Fruit fly (Drosophila melanogaster): ENCODE results near the gene ath.

ath gene

dm6 chr2L:10220501-10221386 is 9.8 kb downstream of the ath start, which contains the start of the genes Npc1a and Prosalpha6:
TSS of gene Npc1a (minus strand) at chr2L:10221216.
TSS of gene Prosalpha6 (plus strand) at chr2L:10221351.
- no peak for TF ChIP-seq CTCF (optimal IDR thresholded peaks at IDR 0.05)
- TF ChIP-seq CG8478 (optimal IDR thresholded peaks at IDR 0.05) = no peak

dm6 chr2L:10221387-10221705 is 10.4 kb downstream of the ath start:
- TF ChIP-seq CTCF (optimal IDR thresholded peaks at IDR 0.05) (no peak), CG8478 (optimal IDR thresholded peaks at IDR 0.05) (no peak)

DNA sequence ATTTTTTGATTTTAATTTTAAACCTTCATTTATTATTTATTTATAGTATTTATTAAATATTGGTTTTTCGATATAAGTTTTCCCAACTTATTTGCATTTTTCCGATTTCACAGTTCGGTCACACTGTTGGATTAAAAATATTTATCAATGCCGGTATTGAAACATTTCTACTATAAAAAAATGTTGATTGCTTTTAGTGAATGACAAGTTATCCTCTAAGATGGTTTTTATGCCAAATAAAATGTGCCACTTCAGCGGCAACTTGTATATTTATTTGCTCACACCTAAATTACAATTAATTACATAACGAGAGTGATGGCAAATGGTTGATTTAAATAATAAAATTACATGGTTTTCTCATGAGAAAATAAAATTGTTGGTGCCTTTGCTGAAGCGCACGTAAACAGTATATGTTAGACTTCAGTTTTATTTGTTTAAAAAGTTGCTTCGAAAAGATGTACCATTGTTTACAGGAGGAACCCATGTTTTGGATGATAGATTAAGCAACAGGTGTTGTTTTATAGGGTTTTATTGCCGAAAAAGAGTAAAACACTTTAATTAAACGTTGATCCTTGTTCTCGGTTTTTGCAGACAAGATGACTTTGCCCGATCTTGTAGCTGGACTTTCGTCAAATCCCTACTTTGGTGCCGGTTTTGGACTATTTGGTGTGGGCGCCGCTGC is 11.7 kb downstream of the ath start, which contains the start of gene Bcs1:
Gene Bcs1 (plus strand): TSS at position 108 of the 682 bp plus-strand sequence.
- TF ChIP-seq CTCF (optimal IDR thresholded peaks at IDR 0.05) (no peak), CG8478 (optimal IDR thresholded peaks at IDR 0.05) (no peak)

DNA sequence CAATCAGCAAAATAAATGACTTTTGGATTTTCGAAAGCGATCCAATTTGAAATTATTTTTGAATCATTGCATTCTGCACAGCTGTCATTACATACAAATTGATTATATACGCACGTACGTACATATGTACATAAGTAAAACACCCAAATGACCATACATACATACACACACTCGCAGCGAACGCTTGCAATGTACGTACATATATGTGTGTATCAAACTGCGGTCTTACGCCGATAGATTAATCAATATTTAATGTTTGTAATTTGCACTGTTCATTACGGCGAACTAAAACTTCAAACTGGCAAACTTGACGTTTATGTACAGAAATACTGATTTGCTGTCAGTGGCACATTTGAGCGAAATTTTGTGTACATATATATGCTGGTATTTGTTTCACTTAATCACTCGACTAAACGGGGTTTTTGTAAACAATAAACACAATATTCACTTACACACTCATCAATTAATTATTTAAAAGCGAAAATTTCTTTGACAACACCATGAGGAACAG is 15.3 kb downstream of the ath start:
- TF ChIP-seq CG8478 (optimal IDR thresholded peaks at IDR 0.05) (no peak), CTCF (optimal IDR thresholded peaks at IDR 0.05) (no peak)

dm6 chr2L:10226724-10227407 is 15.9 kb downstream of the ath start, which contains the start of gene CG5708:
TSS of gene CG5708 (minus strand) at chr2L:10226808.
- TF ChIP-seq CTCF (optimal IDR thresholded peaks at IDR 0.05) = no peak

dm6 chr2L:10230455-10230854 is 19.5 kb downstream of the ath start:
- TF ChIP-seq CTCF (optimal IDR thresholded peaks at IDR 0.05) = no peak
- no peak for TF ChIP-seq CG8478 (optimal IDR thresholded peaks at IDR 0.05)

- TF ChIP-seq CTCF (optimal IDR thresholded peaks at IDR 0.05) (no peak), CG8478 (optimal IDR thresholded peaks at IDR 0.05) (no peak)
Measured at dm6 chr2L:10231092-10231494, 20.1 kb downstream of the ath start.

DNA sequence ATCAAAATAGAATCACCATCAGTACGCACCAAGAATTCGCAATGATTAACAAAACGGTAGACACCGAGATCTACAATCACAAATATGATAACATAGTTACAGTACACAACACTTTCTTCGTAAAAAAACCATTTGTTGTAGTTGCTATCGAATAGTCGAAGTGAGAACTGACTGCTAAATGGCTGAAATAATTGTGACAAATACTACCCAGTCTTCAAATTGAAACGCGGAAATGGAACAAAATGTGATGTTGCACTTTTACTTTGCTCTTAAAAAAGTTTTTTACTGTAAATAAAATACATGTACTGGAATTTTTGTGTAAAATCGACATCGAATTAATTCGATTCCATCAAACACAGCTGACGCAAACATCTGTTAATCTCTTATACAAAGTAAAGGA is 20.6 kb downstream of the ath start, which contains the start of gene ova:
Gene ova (minus strand): TSS at position 183 of the 400 bp plus-strand sequence.
- no peak for TF ChIP-seq CTCF (optimal IDR thresholded peaks at IDR 0.05)
- TF ChIP-seq CG8478 (optimal IDR thresholded peaks at IDR 0.05) = no peak

DNA sequence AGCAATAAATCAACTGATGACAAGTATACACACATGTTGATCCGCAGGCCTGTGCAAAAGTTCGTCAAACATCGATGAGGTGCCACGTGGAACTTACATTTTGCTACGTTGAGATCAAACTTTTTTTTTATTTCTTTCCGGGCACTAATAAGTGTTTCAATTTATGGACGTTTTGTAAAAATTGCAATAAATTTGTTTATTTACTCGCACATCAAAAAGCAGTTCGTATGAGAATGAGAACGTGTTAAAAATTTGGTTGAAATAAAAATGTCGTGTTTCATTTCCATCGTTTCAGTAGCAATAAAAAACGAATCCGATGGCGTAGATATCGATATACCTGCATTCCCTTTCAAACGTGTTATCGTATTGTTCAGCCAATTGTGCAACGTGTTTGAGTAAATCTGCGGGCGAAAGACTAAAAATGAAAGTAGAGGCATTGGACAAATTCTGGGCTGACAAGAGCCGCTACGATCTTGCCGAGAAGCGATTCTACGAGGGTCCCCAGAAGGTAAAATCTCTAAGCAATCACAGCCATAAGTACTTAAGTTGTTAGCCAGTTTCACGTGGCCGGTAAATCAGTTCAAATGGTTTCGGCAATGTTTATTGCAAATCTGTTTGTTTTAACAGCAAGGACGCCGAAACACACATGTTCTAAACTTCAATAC is 21.3 kb downstream of the ath start, which contains the start of gene eEF1delta:
Gene eEF1delta (plus strand): TSS at position 356 of the 665 bp plus-strand sequence.
- TF ChIP-seq CTCF (optimal IDR thresholded peaks at IDR 0.05) (no peak), CG8478 (optimal IDR thresholded peaks at IDR 0.05) (no peak)

- TF ChIP-seq CTCF (optimal IDR thresholded peaks at IDR 0.05) (no peak), CG8478 (optimal IDR thresholded peaks at IDR 0.05) (no peak)
Measured at dm6 chr2L:10232827-10233226, 21.9 kb downstream of the ath start.

- TF ChIP-seq CTCF (optimal IDR thresholded peaks at IDR 0.05) = no peak
- no peak for TF ChIP-seq CG8478 (optimal IDR thresholded peaks at IDR 0.05)
Measured at dm6 chr2L:10237725-10238446, 26.9 kb downstream of the ath start, which contains the start of gene mthl15. TSS of gene mthl15 (minus strand) at chr2L:10238317.

dm6 chr2L:10238726-10239652 is 28.0 kb downstream of the ath start, which contains the start of gene me31B:
TSS of gene me31B (plus strand) at chr2L:10239341.
- TF ChIP-seq CTCF (optimal IDR thresholded peaks at IDR 0.05) = no peak
- no peak for TF ChIP-seq CG8478 (optimal IDR thresholded peaks at IDR 0.05)

DNA sequence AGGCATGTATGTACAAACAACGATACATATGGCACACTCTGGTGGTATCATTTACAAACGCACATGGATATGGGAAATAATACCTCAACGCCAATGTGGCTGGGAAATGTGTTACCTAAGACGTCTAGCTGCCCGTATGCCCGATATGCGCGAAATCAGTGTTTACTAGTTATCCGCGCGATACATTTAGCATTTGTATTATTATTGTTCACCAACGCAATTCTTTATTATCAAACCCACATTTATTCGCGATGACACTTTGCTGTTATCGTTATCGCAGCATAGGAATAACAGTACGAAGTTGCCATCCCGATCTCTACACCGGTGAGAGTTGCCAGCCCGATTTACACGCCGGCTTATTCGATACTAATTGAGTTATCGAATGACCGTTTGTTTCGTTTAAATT is 35.8 kb downstream of the ath start, which contains the start of gene chico:
Gene chico (minus strand): TSS at position 294 of the 406 bp plus-strand sequence.
- TF ChIP-seq CG8478 (optimal IDR thresholded peaks at IDR 0.05) = no peak
- TF ChIP-seq CTCF (optimal IDR thresholded peaks at IDR 0.05) = peak; percentile 45 to 46
